Fruit fly (Drosophila melanogaster): Measurements from ENCODE around the gene BG642167.

Gene BG642167

DNA sequence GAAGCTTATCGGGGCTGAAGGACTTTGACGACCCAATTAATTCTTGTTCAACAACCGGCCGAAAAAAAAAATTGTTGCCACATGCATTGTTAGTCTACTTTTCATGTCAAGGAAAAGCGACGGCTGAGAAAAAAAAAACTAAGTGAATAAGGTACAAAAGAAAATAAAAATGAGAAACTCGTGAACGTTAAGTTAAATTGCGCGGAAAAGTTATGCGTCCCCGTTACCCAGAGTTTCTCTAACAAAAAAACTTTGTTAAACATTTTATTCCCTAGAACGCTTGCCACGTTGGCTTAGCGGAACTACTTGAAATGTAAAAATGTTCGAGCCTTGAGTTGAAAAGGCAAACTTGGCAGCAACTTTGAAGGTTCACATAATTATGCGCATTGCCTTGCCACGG lies 8.9 kb downstream of the BG642167 start, which contains the start of gene CG14354:
Gene CG14354 (plus strand): TSS at position 301 of the 400 bp plus-strand sequence.
- no peak for TF ChIP-seq Met (GFP tag; optimal IDR thresholded peaks at IDR 0.05)
- no peak for TF ChIP-seq CG10669 (GFP tag; optimal IDR thresholded peaks at IDR 0.05)
- no peak for TF ChIP-seq CG3919 (GFP tag; optimal IDR thresholded peaks at IDR 0.05)
- no peak for TF ChIP-seq CG3032 (tag; optimal IDR thresholded peaks at IDR 0.05)
- no peak for TF ChIP-seq CG34406 (GFP tag; optimal IDR thresholded peaks at IDR 0.05)
- TF ChIP-seq esn (GFP tag; optimal IDR thresholded peaks at IDR 0.05) = no peak
- no peak for TF ChIP-seq cyc (GFP tag; optimal IDR thresholded peaks at IDR 0.05)
- TF ChIP-seq vri (GFP tag; optimal IDR thresholded peaks at IDR 0.05) = no peak
- TF ChIP-seq CG6163 (GFP tag; IDR thresholded peaks at IDR 0.05) = no peak
- no peak for TF ChIP-seq CG32006 (GFP tag; optimal IDR thresholded peaks at IDR 0.05)
- TF ChIP-seq CG11762 (GFP tag; optimal IDR thresholded peaks at IDR 0.05; ENCODE audit: insufficient read depth) = no peak
- no peak for TF ChIP-seq CG11294 (GFP tag; IDR thresholded peaks at IDR 0.05)
- TF ChIP-seq Sox14 (GFP tag; optimal IDR thresholded peaks at IDR 0.05) = no peak
- no peak for TF ChIP-seq topi (GFP tag; optimal IDR thresholded peaks at IDR 0.05)
- TF ChIP-seq Eip93F (GFP tag; optimal IDR thresholded peaks at IDR 0.05) = no peak
- TF ChIP-seq CG8632 (GFP tag; optimal IDR thresholded peaks at IDR 0.05) = no peak

dm6 chr3R:25829598-25829997 lies 23.4 kb downstream of the BG642167 start, which contains the start of gene Mst57Dc:
Gene Mst57Dc, minus strand, starts transcription at chr3R:25829698.
- no peak for TF ChIP-seq dsx (GFP tag; optimal IDR thresholded peaks at IDR 0.05; ENCODE audit: poor library complexity, severe bottlenecking)
- no peak for TF ChIP-seq CG9139 (GFP tag; optimal IDR thresholded peaks at IDR 0.05)
- TF ChIP-seq CG1621 (tag; optimal IDR thresholded peaks at IDR 0.05) = no peak
- TF ChIP-seq ss (GFP tag; optimal IDR thresholded peaks at IDR 0.05) = no peak
- no peak for TF ChIP-seq dac (GFP tag; optimal IDR thresholded peaks at IDR 0.05)
- TF ChIP-seq Hr39 (GFP tag; optimal IDR thresholded peaks at IDR 0.05) = no peak
- no peak for TF ChIP-seq CG6163 (GFP tag; IDR thresholded peaks at IDR 0.05)
- TF ChIP-seq CG11902 (GFP tag; optimal IDR thresholded peaks at IDR 0.05) = no peak
- TF ChIP-seq Ets21C (GFP tag; optimal IDR thresholded peaks at IDR 0.05) = no peak
- no peak for TF ChIP-seq CG6792 (GFP tag; optimal IDR thresholded peaks at IDR 0.05)

dm6 chr3R:25830128-25830527 lies 23.9 kb downstream of the BG642167 start, which contains the start of gene Sfp96F:
Gene Sfp96F, minus strand, starts transcription at chr3R:25830228.
- TF ChIP-seq net (GFP tag; optimal IDR thresholded peaks at IDR 0.05) (no peak), CG1621 (tag; optimal IDR thresholded peaks at IDR 0.05) (no peak), CG9139 (GFP tag; optimal IDR thresholded peaks at IDR 0.05) (no peak), fd59A (GFP tag; optimal IDR thresholded peaks at IDR 0.05) (no peak), fd85E (GFP tag; optimal IDR thresholded peaks at IDR 0.05) (no peak), CG11762 (GFP tag; optimal IDR thresholded peaks at IDR 0.05; ENCODE audit: insufficient read depth) (no peak), Hr39 (GFP tag; optimal IDR thresholded peaks at IDR 0.05) (no peak), CG34406 (GFP tag; optimal IDR thresholded peaks at IDR 0.05) (no peak), CG32006 (GFP tag; optimal IDR thresholded peaks at IDR 0.05) (no peak), CG10669 (GFP tag; optimal IDR thresholded peaks at IDR 0.05) (no peak), Ets96B (tag; optimal IDR thresholded peaks at IDR 0.05) (no peak), achi (GFP tag; optimal IDR thresholded peaks at IDR 0.05) (no peak)

dm6 chr3R:25830814-25831213 lies 24.6 kb downstream of the BG642167 start, which contains the start of gene Mst57Db:
Gene Mst57Db, minus strand, starts transcription at chr3R:25830914.
- TF ChIP-seq fkh (GFP tag; optimal IDR thresholded peaks at IDR 0.05) (no peak), CG1621 (tag; optimal IDR thresholded peaks at IDR 0.05) (no peak), CG10631 (GFP tag; optimal IDR thresholded peaks at IDR 0.05) (no peak)

dm6 chr3R:25831799-25832280 lies 25.6 kb downstream of the BG642167 start, which contains the start of the genes Mst57Da and alpha4GT2:
Gene Mst57Da, minus strand, starts transcription at chr3R:25831899.
Gene alpha4GT2, plus strand, starts transcription at chr3R:25832230.
- no peak for TF ChIP-seq CG6276 (GFP tag; optimal IDR thresholded peaks at IDR 0.05)
- no peak for TF ChIP-seq CG6163 (GFP tag; IDR thresholded peaks at IDR 0.05)
- no peak for TF ChIP-seq Eip78C (GFP tag)
- no peak for TF ChIP-seq spab (GFP tag; optimal IDR thresholded peaks at IDR 0.05)
- no peak for TF ChIP-seq CG8319 (GFP tag; optimal IDR thresholded peaks at IDR 0.05)
- TF ChIP-seq eg (GFP tag; IDR thresholded peaks at IDR 0.05) = no peak
- no peak for TF ChIP-seq CG6854 (GFP tag; optimal IDR thresholded peaks at IDR 0.05)
- TF ChIP-seq OdsH (GFP tag; optimal IDR thresholded peaks at IDR 0.05) = no peak
- no peak for TF ChIP-seq dac (GFP tag; optimal IDR thresholded peaks at IDR 0.05)
- no peak for TF ChIP-seq Sox102F (GFP tag; optimal IDR thresholded peaks at IDR 0.05)
- no peak for TF ChIP-seq dsx (GFP tag; optimal IDR thresholded peaks at IDR 0.05; ENCODE audit: poor library complexity, severe bottlenecking)
- TF ChIP-seq vri (GFP tag; optimal IDR thresholded peaks at IDR 0.05) = no peak
- TF ChIP-seq cyc (GFP tag; optimal IDR thresholded peaks at IDR 0.05) = no peak
- TF ChIP-seq Lpt (GFP tag; optimal IDR thresholded peaks at IDR 0.05) = no peak
- TF ChIP-seq ss (GFP tag; optimal IDR thresholded peaks at IDR 0.05) = no peak
- no peak for TF ChIP-seq Hr4 (GFP tag; optimal IDR thresholded peaks at IDR 0.05)
- TF ChIP-seq Smox (GFP tag; optimal IDR thresholded peaks at IDR 0.05) = no peak
- TF ChIP-seq CG34406 (GFP tag; optimal IDR thresholded peaks at IDR 0.05) = no peak
- no peak for TF ChIP-seq fd85E (GFP tag; optimal IDR thresholded peaks at IDR 0.05)

Measured in whole organism, prepupa.